Fruit fly (Drosophila melanogaster) whole organism: ENCODE measurements around the gene CG33282.

Experiments used
- CG8478 ChIP-seq: fragments of >200 bp; optimal IDR thresholded peaks from 2 replicates; lab custom pipeline; 2018; ENCODE audit warnings: inconsistent platforms
- psq ChIP-seq: fragments of >200 bp; optimal IDR thresholded peaks from 2 replicates; lab custom pipeline; 2017

DNA sequence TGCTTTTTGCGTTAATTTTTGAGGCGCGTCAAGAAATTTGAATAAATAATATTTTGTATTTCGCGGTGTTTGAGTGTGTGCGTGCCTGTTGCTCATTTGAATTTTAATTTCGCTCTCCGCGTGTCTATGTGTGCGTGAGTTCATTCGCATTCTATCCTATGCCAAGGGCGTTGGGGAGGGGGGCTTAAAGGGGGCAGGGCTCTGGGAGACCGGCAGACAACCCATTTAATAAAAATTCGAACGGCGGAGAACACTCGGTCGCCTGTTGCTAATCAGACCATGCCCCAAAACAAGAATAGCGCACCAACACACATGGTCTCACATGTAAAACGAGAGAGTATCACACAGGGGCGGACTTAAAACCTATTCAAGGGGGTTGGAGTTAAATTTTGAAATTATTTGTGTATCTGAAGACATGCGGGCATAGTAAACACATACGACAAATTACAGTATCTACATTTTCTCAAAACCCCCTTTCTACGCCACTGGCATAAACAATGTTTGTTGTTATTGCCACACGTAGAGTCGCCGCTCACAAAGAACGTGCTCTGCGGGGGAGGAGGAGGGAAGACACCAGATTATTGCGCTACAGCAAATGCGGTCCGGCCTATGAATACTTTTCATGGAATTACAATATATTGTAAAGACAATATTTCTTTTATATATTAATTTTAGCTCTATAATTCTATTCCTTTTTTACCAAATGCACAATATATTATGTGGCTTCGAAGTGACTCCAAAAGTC lies 25.8 kb upstream of the CG33282 start:
- TF ChIP-seq CG8478 (lab: Kevin White, UChicago) (no peak), psq (lab: Kevin White, UChicago) (no peak)
